Fruit fly (Drosophila melanogaster): ENCODE data around the gene CG3225.

CG3225 gene

DNA sequence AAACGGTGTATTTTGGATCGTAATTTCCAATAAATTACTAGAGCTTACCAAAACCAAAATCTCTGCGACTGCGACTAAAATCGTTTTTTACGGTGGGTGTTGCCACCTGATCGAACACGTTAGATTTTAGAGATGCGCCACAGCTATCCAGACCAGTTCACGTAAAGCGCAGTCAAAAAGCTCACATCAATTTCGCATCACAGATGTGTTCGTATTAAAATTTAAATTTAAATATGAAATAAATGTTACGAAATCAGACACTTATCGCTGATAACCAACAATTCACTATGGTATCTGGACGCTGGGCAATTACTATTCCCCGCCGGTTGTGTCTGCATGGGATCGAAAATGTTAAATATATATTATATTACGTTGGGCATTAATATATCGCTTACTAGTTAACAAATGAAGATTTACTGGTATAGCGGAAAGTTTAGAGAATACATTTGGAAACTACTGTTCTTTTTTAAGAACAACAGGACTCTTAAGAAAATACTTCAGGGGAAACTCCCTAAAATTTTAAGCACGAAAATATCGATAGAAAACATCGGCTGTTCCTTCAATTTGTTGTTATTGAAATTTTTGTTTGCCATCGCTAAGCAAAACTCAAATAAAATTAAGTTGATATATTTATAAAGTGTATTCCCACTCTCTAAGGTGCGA, 29.3 kb upstream of the CG3225 start, which contains the start of the genes mxt and CG11927 (continued):
- TF ChIP-seq CG10979 (tag; optimal IDR thresholded peaks at IDR 0.05) (no peak), H15 (GFP tag; IDR thresholded peaks at IDR 0.05) (peak; percentile 38; the same call in 1 of the 3 replicates), yki (optimal IDR thresholded peaks at IDR 0.05) (no peak), CG42726 (GFP tag; IDR thresholded peaks at IDR 0.05; ENCODE audit: partially characterized antibody) (peak; percentile 85; the same call in 1 of the 2 replicates), lov (optimal IDR thresholded peaks at IDR 0.05) (no peak), lov (GFP tag; IDR thresholded peaks at IDR 0.05) (no peak), ash1 (GFP tag; optimal IDR thresholded peaks at IDR 0.05) (no peak), CG17829 (tag; optimal IDR thresholded peaks at IDR 0.05) (peak; percentile 17), slp2 (GFP tag; optimal IDR thresholded peaks at IDR 0.05) (no peak), CG8089 (GFP tag; optimal IDR thresholded peaks at IDR 0.05) (peak; percentile 15), sqz (GFP tag; optimal IDR thresholded peaks at IDR 0.05) (no peak), wor (GFP tag; IDR thresholded peaks at IDR 0.05) (no peak), CG6654 (GFP tag; optimal IDR thresholded peaks at IDR 0.05) (no peak), oc (tag; optimal IDR thresholded peaks at IDR 0.05) (no peak), ato (GFP tag; IDR thresholded peaks at IDR 0.05; ENCODE audit: partially characterized antibody) (peak; percentile 58; the same call in 1 of the 2 replicates), CG4617 (GFP tag; optimal IDR thresholded peaks at IDR 0.05; ENCODE audit: borderline replicate concordance) (peak; percentile 43), pan (optimal IDR thresholded peaks at IDR 0.05) (no peak), pan (GFP tag; optimal IDR thresholded peaks at IDR 0.05 in 1 of 2, IDR thresholded peaks at IDR 0.05 in 1 of 2) (peak in 1 of 2 experiments; percentile 68), pzg (GFP tag; optimal IDR thresholded peaks at IDR 0.05) (peak; percentile 45), cas (GFP tag; IDR thresholded peaks at IDR 0.05) (0 out of 2 replicates have a peak, but pooled peaks have one; percentile 30), Oaz (GFP tag; IDR thresholded peaks at IDR 0.05) (no peak), CG1832 (GFP tag; optimal IDR thresholded peaks at IDR 0.05) (no peak), br (optimal IDR thresholded peaks at IDR 0.05) (no peak), gcm (GFP tag; optimal IDR thresholded peaks at IDR 0.05) (no peak), CG11247 (GFP tag; IDR thresholded peaks at IDR 0.05) (peak; percentile 53), Neu2 (GFP tag; optimal IDR thresholded peaks at IDR 0.05; ENCODE audit: borderline replicate concordance) (no peak), sna (GFP tag; IDR thresholded peaks at IDR 0.05; ENCODE audit: partially characterized antibody) (peak; percentile 82), eyg (GFP tag; optimal IDR thresholded peaks at IDR 0.05) (no peak), gro (GFP tag; optimal IDR thresholded peaks at IDR 0.05) (no peak), vfl (GFP tag; optimal IDR thresholded peaks at IDR 0.05) (peak; percentile 8), crp (GFP tag; optimal IDR thresholded peaks at IDR 0.05) (no peak), Adf1 (GFP tag; IDR thresholded peaks at IDR 0.05) (no peak), CG18599 (GFP tag; optimal IDR thresholded peaks at IDR 0.05) (no peak), cato (GFP tag; optimal IDR thresholded peaks at IDR 0.05; ENCODE audit: borderline replicate concordance) (no peak), CG10209 (GFP tag; optimal IDR thresholded peaks at IDR 0.05) (no peak), zf30C (GFP tag; optimal IDR thresholded peaks at IDR 0.05) (no peak), CG4282 (GFP tag; optimal IDR thresholded peaks at IDR 0.05) (no peak), CG7786 (GFP tag; optimal IDR thresholded peaks at IDR 0.05) (peak; percentile 25), tx (GFP tag; optimal IDR thresholded peaks at IDR 0.05) (peak; percentile 43), Dad (GFP tag; optimal IDR thresholded peaks at IDR 0.05) (no peak), so (GFP tag; IDR thresholded peaks at IDR 0.05) (no peak), CG3065 (GFP tag; optimal IDR thresholded peaks at IDR 0.05) (no peak), B-H1 (GFP tag; IDR thresholded peaks at IDR 0.05) (no peak), PHDP (tag; optimal IDR thresholded peaks at IDR 0.05) (no peak), CG34224 (GFP tag; IDR thresholded peaks at IDR 0.05; ENCODE audit: partially characterized antibody) (peak; percentile 85), CG33557 (GFP tag; optimal IDR thresholded peaks at IDR 0.05) (no peak), z (GFP tag; IDR thresholded peaks at IDR 0.05) (no peak), schlank (tag; optimal IDR thresholded peaks at IDR 0.05) (no peak), Bteb2 (GFP tag; optimal IDR thresholded peaks at IDR 0.05) (no peak), CG43689 (GFP tag; IDR thresholded peaks at IDR 0.05) (no peak), CG13287 (GFP tag; IDR thresholded peaks at IDR 0.05; ENCODE audit: partially characterized antibody) (peak; percentile 90)

All from whole organism, embryonic.